Fruit fly (Drosophila melanogaster): ENCODE measurements around the gene betaTub97EF.

- TF ChIP-seq EcR (GFP tag; optimal IDR thresholded peaks at IDR 0.05), result no peak
- TF ChIP-seq CG13204 (GFP tag; optimal IDR thresholded peaks at IDR 0.05), result no peak
These were observed 412 bp downstream of the betaTub97EF start for dm6 chr3R:27987772-27988171.
